Fruit fly (Drosophila melanogaster) whole organism, adult: ENCODE results near the gene nab.

Experiments
- CG12768 ChIP-seq: fragments of 200-800 bp; sonication (Bioruptor generic); optimal IDR thresholded peaks from 2 replicates; lab custom pipeline; 2017; ENCODE audit warnings: missing biosample characterization, missing genetic modification characterization, mild to moderate bottlenecking, moderate library complexity, missing genetic modification reagents
- CG14711 ChIP-seq: fragments of 200-800 bp; sonication (Bioruptor generic); optimal IDR thresholded peaks from 2 replicates; lab custom pipeline; 2018; ENCODE audit warnings: missing biosample characterization, mild to moderate bottlenecking, missing genetic modification characterization, moderate library complexity
- CG7101 ChIP-seq: fragments of 200-800 bp; sonication (Bioruptor generic); optimal IDR thresholded peaks from 2 replicates; lab custom pipeline; 2018; ENCODE audit warnings: missing biosample characterization, mild to moderate bottlenecking, missing genetic modification characterization, moderate library complexity
- Clk ChIP-seq: fragments of 200-800 bp; sonication (Bioruptor generic); optimal IDR thresholded peaks from 2 replicates; lab custom pipeline; 2017; ENCODE audit warnings: missing biosample characterization, missing genetic modification characterization
- Hr96 ChIP-seq: fragments of 200-800 bp; sonication (Bioruptor generic); optimal IDR thresholded peaks from 2 replicates; lab custom pipeline; 2016; ENCODE audit warnings: missing biosample characterization, missing genetic modification characterization
- tj ChIP-seq: fragments of 200-800 bp; sonication (Bioruptor generic); optimal IDR thresholded peaks from 3 replicates; lab custom pipeline; 2017; ENCODE audit warnings: missing biosample characterization, mild to moderate bottlenecking, missing genetic modification characterization, moderate library complexity

DNA sequence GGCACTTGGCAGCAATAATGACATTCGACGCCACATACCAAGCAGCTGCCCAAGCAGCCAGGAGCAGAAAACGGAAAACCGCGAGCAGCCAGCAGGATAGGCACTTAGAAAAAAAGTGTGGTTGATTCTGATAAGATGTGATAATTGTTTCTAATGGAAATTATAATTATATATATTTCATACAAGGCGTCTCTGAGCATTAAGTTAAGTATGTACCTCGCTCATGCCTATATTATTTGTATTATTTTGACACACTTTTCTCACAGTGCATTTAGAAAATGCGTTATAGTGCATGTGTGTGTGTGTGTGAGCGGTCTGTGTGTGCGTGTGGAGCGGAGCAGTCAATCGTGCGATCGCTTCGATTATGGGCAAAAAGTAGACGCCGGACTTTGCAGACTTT is 2.4 kb downstream of the nab start:
- TF ChIP-seq tj (GFP tag; lab: Kevin White, UChicago), result no peak
- TF ChIP-seq CG12768 (GFP tag; lab: Kevin White, UChicago), result no peak
- no peak for TF ChIP-seq CG14711 (tag; lab: Kevin White, UChicago)
- TF ChIP-seq Hr96 (GFP tag; lab: Kevin White, UChicago), result no peak
- TF ChIP-seq CG7101, result no peak
- TF ChIP-seq Clk (GFP tag; lab: Kevin White, UChicago), result no peak
